Fruit fly (Drosophila melanogaster): ENCODE measurements around the gene AMPdeam.

The AMPdeam gene

DNA sequence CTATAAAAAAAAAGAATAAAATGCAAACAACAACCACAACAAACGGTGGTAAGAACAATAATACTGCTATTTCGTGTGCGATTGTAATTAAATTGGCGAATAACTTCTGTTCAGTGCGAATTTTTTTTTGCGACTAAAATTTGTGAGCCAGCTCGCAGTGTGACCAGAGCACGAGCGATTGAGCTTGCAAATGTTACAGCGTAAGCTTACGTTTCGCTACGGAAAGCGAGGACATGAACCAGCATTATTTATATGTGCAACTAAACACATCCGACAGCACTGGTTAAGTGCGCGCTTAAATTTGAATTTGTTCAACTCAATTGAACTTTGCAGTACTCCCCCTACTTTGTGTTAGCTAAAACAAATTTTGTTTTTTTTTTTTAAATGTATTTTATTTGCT lies at the start of gene AMPdeam:
Gene AMPdeam (minus strand): TSS at position 139 of the 400 bp plus-strand sequence.
- TF ChIP-seq h (optimal IDR thresholded peaks at IDR 0.05) (no peak), Myc (optimal IDR thresholded peaks at IDR 0.05) (no peak), Sin3A (optimal IDR thresholded peaks at IDR 0.05) (no peak), ttk (optimal IDR thresholded peaks at IDR 0.05) (no peak), psq (optimal IDR thresholded peaks at IDR 0.05) (no peak), insv (optimal IDR thresholded peaks at IDR 0.05) (no peak)

DNA sequence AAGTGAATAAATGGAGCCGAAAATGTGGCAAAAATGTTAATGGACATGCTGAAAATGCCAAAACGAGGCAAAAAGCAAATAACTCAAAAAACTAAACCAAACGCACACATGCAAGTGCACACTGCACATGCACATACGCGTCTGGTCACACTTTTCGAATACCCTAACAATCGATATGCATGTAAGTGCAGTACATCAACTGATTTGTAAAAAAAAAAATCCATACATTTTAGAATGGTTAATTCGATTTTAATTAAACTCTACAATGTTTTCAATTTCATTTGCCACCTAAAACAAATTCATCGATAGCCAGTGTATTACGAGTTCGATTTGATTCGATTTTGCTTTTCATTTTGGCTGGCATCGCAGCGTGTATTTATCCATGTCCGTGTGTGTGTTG lies 48.9 kb upstream of the AMPdeam start:
- TF ChIP-seq insv (optimal IDR thresholded peaks at IDR 0.05) (no peak), psq (optimal IDR thresholded peaks at IDR 0.05) (no peak), h (optimal IDR thresholded peaks at IDR 0.05) (no peak), Sin3A (optimal IDR thresholded peaks at IDR 0.05) (no peak), Myc (optimal IDR thresholded peaks at IDR 0.05) (no peak), ttk (optimal IDR thresholded peaks at IDR 0.05) (no peak)

DNA sequence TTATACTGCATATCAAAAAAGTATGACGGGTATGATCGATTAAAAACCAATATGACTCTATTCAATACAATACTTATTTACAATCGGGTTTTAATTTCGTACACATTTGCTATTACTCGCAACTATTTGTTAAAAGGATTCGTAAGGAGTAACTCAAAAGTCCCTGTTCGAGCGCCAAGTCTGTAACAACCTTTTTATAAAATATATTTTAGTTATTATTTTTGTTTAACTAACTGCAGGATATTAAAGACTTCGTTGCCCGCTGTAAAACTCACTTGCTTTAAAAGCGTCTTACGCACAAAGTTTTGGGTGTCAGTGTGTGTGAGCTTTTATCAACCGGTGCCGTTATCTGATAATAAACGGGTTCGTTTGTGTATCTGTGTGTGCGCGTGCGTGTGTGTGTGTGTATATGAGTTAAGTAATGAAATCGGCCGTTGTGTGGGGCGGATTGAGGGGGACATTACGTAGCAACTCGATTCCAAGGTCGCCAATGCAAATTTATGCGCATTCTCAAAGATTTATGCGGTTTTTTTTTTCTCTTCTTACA lies 45.3 kb upstream of the AMPdeam start:
- TF ChIP-seq insv (optimal IDR thresholded peaks at IDR 0.05): no peak
- no peak for TF ChIP-seq Myc (optimal IDR thresholded peaks at IDR 0.05)

DNA sequence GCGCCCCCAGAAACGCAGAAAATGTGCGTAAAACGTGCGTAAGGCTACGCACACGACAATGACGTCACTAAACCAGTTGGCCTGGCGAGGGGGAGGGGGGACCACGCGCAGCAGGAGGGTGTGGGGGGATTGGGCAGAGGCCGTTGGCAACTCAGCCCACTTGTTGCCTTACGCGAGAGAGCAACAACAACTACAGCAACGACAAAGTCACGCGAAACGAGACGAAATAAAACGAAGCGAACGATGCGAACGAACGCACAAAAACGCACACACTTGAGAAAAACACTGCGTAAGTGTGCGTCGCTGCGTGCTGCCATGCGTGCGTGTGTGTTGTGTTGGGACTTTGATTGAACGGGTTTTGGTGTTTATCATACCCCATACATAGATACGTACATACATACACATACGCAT lies 44.8 kb upstream of the AMPdeam start:
- no peak for TF ChIP-seq Myc (optimal IDR thresholded peaks at IDR 0.05)
- no peak for TF ChIP-seq insv (optimal IDR thresholded peaks at IDR 0.05)
- TF ChIP-seq ttk (optimal IDR thresholded peaks at IDR 0.05): no peak
- TF ChIP-seq Sin3A (optimal IDR thresholded peaks at IDR 0.05): no peak
- TF ChIP-seq psq (optimal IDR thresholded peaks at IDR 0.05): no peak

DNA sequence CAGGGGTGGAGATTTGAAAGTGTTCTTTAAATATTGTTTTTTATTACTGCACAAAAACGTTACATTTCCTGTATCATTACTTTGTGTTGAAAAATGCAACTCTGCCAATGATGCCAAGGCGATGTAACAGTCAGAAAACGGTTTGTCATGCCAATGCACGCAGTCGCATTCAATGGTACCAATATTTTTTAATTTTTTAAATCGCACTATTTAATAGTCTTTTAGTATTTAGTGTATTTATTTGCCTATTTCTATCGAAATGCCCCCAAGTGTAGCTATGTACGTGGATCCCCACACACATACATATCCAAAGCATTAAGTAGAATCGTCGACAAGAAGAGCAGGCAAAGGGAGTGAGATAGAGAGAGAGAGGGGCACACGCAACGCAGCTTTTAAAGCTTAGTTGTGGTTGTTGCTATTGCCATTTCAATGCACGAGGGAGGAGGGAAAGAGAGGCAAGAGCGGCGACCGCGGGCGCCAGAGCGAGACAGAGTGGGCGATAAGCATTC lies 43.6 kb upstream of the AMPdeam start:
- TF ChIP-seq h (optimal IDR thresholded peaks at IDR 0.05) (no peak), psq (optimal IDR thresholded peaks at IDR 0.05) (no peak), ttk (optimal IDR thresholded peaks at IDR 0.05) (no peak), Myc (optimal IDR thresholded peaks at IDR 0.05) (no peak), insv (optimal IDR thresholded peaks at IDR 0.05) (no peak), Sin3A (optimal IDR thresholded peaks at IDR 0.05) (no peak)

DNA sequence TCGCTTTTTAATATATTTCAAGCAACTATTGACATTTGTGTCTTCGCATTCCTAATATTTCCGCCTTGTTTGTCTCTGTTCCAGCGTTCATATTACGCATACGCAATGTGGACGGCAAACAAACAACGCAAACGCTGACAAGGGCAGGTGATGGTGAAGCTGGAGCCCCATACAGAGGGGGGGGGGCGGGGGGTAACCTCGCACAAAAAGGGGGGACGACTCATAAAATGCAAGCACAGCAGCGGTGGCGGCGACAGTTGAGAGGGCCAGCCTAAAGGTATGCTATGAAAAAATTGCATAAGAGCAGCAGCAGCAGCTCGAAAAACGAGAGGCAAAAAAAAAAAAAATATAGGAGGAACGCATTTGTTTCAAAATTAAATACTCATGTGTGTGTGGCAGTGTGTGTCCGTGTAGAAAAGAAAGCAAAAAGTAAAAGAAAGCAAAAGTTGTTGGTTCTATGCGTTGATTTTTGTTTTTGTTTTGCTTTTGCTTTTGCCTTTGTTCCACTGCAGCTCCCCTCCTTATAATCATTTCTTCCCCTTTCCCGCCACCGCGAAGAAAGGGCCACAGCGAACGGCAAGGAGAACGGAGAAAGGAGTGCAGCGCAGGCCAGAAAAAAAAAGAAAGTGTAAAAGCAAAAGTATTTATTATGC lies 33.6 kb upstream of the AMPdeam start:
- TF ChIP-seq insv (optimal IDR thresholded peaks at IDR 0.05) (no peak), Myc (optimal IDR thresholded peaks at IDR 0.05) (no peak), h (optimal IDR thresholded peaks at IDR 0.05) (no peak), psq (optimal IDR thresholded peaks at IDR 0.05) (no peak), ttk (optimal IDR thresholded peaks at IDR 0.05) (no peak)

DNA sequence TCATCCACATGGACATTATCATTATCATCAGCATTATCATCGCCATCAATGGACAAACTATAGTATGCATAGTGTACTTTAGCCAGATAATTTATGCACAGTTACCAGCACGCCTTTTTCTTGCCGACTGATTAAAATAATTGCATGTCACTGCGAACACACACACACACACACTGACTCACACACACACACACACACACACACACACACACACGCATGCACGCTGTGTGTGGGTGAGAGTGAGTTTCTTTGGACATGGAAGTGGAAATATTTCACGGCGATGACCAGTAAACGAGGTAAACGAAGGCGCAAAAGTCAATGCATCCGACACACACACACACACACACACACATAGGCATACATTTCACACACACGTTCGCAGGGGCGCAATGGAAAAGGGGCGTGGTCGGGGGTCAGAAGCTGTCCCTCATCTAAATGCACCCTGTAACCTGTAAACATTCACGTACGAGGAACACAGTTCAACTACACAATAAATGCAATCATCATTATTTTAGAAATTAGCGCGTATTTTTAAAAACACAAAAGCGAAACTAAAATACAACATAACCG lies 1.3 kb downstream of the AMPdeam start:
- TF ChIP-seq Myc (optimal IDR thresholded peaks at IDR 0.05): no peak
- no peak for TF ChIP-seq Sin3A (optimal IDR thresholded peaks at IDR 0.05)
- TF ChIP-seq h (optimal IDR thresholded peaks at IDR 0.05): no peak
- no peak for TF ChIP-seq psq (optimal IDR thresholded peaks at IDR 0.05)
- no peak for TF ChIP-seq ttk (optimal IDR thresholded peaks at IDR 0.05)
- TF ChIP-seq insv (optimal IDR thresholded peaks at IDR 0.05): no peak

DNA sequence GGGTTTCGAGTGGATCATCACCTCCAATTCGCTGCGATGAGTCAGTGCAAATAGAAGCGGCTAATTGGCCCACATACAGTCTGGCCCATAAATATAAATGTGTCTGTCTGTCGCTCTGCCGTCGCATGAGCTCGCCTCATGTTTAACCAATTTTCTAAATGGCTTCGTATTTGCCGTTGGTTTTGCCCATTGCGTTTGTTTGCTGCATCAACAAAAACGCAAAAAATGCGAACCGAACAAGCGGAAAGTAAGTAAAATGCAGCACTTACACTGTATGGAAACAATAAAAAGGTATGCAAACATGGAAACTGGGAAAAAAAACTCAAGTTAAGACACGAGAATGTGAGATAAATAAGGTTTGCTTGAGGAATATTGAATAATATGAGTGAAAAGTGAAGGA lies 2.2 kb downstream of the AMPdeam start:
- TF ChIP-seq insv (optimal IDR thresholded peaks at IDR 0.05) (no peak), h (optimal IDR thresholded peaks at IDR 0.05) (no peak), Sin3A (optimal IDR thresholded peaks at IDR 0.05) (no peak), ttk (optimal IDR thresholded peaks at IDR 0.05) (no peak), psq (optimal IDR thresholded peaks at IDR 0.05) (no peak), Myc (optimal IDR thresholded peaks at IDR 0.05) (no peak)

DNA sequence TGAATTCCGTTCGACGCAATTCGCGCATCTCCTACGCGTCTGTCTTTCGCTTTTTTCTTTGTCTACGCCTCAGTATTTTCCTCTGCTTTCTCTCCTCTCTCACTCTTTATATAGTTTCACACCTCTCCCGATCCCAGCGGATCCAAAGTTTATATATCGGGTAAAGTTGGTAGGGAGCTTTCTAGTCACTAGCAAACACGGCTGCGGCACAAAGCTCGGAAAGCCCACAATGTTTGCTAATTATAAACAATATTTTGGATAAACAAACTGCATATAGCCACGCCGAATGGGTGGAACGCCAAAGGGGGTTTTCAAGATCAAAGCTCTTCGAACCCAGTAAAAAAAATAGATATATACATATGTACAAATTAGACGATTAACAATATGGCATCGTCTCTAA lies 5.6 kb downstream of the AMPdeam start:
- TF ChIP-seq ttk (optimal IDR thresholded peaks at IDR 0.05): no peak
- no peak for TF ChIP-seq insv (optimal IDR thresholded peaks at IDR 0.05)
- TF ChIP-seq psq (optimal IDR thresholded peaks at IDR 0.05): no peak
- TF ChIP-seq Sin3A (optimal IDR thresholded peaks at IDR 0.05): no peak
- TF ChIP-seq Myc (optimal IDR thresholded peaks at IDR 0.05): no peak
- TF ChIP-seq h (optimal IDR thresholded peaks at IDR 0.05): no peak

DNA sequence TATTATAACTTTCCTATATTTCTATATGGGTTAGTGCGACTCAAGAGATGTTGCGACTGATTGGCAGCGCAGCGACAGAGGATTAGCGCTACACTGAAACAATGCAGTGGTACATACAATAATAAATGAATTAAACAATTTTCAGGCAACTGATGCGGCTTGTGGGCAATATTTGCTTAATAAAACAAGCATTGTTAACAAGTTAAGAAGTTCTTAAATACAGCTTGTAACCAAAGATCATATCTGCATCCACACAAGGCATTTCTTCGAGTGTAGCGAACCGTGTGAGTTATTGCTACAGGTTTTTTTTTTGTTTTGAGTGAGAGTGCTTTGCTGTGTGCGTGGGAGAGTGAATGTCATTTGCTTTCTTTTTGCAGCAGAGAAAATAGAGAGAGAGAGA lies 6.8 kb downstream of the AMPdeam start:
- TF ChIP-seq psq (optimal IDR thresholded peaks at IDR 0.05) (no peak), Sin3A (optimal IDR thresholded peaks at IDR 0.05) (no peak), ttk (optimal IDR thresholded peaks at IDR 0.05) (no peak), h (optimal IDR thresholded peaks at IDR 0.05) (no peak), insv (optimal IDR thresholded peaks at IDR 0.05) (no peak), Myc (optimal IDR thresholded peaks at IDR 0.05) (no peak)

DNA sequence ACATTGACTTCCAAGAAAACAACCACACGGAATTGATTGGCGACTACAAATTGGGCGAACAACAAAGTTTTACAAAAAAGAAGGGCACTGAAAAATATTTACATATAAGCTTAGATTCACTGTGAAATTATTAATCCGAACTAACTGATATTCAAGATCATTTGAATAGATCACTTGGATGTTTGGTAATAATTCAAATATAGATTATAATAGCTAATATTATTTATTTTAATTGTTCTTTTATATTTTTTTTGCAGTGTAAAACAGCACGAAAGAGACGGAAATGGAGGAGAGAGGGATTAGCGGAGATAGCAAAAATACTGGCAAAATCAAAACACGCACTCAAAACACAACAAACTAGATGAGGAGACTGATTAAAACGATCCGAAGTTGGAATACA lies 7.4 kb downstream of the AMPdeam start:
- TF ChIP-seq ttk (optimal IDR thresholded peaks at IDR 0.05) (no peak), Myc (optimal IDR thresholded peaks at IDR 0.05) (no peak), insv (optimal IDR thresholded peaks at IDR 0.05) (no peak), psq (optimal IDR thresholded peaks at IDR 0.05) (no peak), Sin3A (optimal IDR thresholded peaks at IDR 0.05) (no peak), h (optimal IDR thresholded peaks at IDR 0.05) (no peak)

DNA sequence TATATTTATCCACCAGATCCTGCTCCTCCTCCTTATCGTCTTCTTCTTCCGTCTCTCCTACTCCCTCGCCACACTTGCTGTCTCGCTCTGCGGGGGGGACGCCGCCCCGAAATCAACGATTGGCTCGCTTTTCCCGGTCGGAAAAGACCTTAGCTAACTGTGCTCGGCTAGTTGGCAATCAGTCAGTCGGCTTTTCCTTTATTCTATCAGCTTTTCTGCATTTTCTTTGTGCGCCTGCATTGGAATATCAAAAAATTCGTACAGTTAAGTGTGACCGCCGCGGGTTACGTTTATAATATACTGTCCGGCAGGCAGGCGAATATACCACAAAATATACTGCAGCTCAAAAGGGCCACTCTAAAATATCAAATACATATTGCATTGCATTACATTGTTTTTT lies 15.6 kb downstream of the AMPdeam start, which contains the start of gene jub:
Gene jub (minus strand): TSS at position 289 of the 400 bp plus-strand sequence.
- no peak for TF ChIP-seq ttk (optimal IDR thresholded peaks at IDR 0.05)
- no peak for TF ChIP-seq Myc (optimal IDR thresholded peaks at IDR 0.05)
- no peak for TF ChIP-seq psq (optimal IDR thresholded peaks at IDR 0.05)
- TF ChIP-seq h (optimal IDR thresholded peaks at IDR 0.05): no peak
- TF ChIP-seq Sin3A (optimal IDR thresholded peaks at IDR 0.05): no peak
- no peak for TF ChIP-seq insv (optimal IDR thresholded peaks at IDR 0.05)
